Fruit fly (Drosophila melanogaster) whole organism, embryonic: Measurements from ENCODE around the gene AP-2alpha.

ENCODE experiments used
- Adf1 ChIP-seq: fragments of 200-800 bp; sonication (Bioruptor generic); IDR thresholded peaks from 2 replicates; pipeline ENCODE4 v1.3.6; 2022; ENCODE audit warnings: missing biosample characterization, missing genetic modification characterization
- C15 ChIP-seq: fragments of 200-800 bp; sonication (Bioruptor generic); IDR thresholded peaks from 3 replicates; pipeline ENCODE4 v1.3.6; 2022; ENCODE audit warnings: missing biosample characterization, missing genetic modification characterization
- CG10654 ChIP-seq: fragments of 200-800 bp; sonication (Bioruptor generic); optimal IDR thresholded peaks from 2 replicates; lab custom pipeline; 2016; ENCODE audit warnings: missing biosample characterization, missing genetic modification characterization
- CG11560 ChIP-seq: fragments of 200-800 bp; sonication (Bioruptor generic); IDR thresholded peaks from 3 replicates; pipeline ENCODE4 v1.3.6; 2022; ENCODE audit warnings: missing biosample characterization, missing genetic modification characterization
- CG12236 ChIP-seq: fragments of 200-800 bp; sonication (Bioruptor generic); optimal IDR thresholded peaks from 2 replicates; lab custom pipeline; 2016; ENCODE audit warnings: missing biosample characterization, missing genetic modification characterization
- CG13296 ChIP-seq: fragments of 200-800 bp; sonication (Bioruptor generic); optimal IDR thresholded peaks from 3 replicates; lab custom pipeline; 2018; ENCODE audit warnings: missing biosample characterization, mild to moderate bottlenecking, missing genetic modification characterization
- CG13424 ChIP-seq: fragments of 200-800 bp; sonication (Bioruptor generic); optimal IDR thresholded peaks from 2 replicates; lab custom pipeline; 2019; ENCODE audit warnings: missing biosample characterization, mild to moderate bottlenecking, missing genetic modification characterization, moderate library complexity
- CG14710 ChIP-seq: fragments of 200-800 bp; sonication (Bioruptor generic); optimal IDR thresholded peaks from 3 replicates; lab custom pipeline; 2019; ENCODE audit warnings: missing biosample characterization, mild to moderate bottlenecking, missing genetic modification characterization, moderate library complexity
- CG15073 ChIP-seq: fragments of 200-800 bp; sonication (Bioruptor generic); optimal IDR thresholded peaks from 2 replicates; lab custom pipeline; 2016; ENCODE audit warnings: missing biosample characterization, missing genetic modification characterization
- CG15696 ChIP-seq: fragments of 200-800 bp; sonication (Bioruptor generic); optimal IDR thresholded peaks from 2 replicates; lab custom pipeline; 2019; ENCODE audit warnings: missing biosample characterization, mild to moderate bottlenecking, missing genetic modification characterization, moderate library complexity
- CG1602 ChIP-seq: fragments of 200-800 bp; sonication (Bioruptor generic); optimal IDR thresholded peaks from 3 replicates; lab custom pipeline; 2016; ENCODE audit warnings: missing biosample characterization, missing genetic modification characterization
- CG18262 ChIP-seq: fragments of 200-800 bp; optimal IDR thresholded peaks from 3 replicates; lab custom pipeline; 2019; ENCODE audit warnings: missing biosample characterization, mild to moderate bottlenecking, missing genetic modification characterization, moderate library complexity
- CG2199 ChIP-seq: fragments of 200-800 bp; sonication (Bioruptor generic); IDR thresholded peaks from 3 replicates; pipeline ENCODE4 v1.3.6; 2022; ENCODE audit warnings: missing biosample characterization, missing genetic modification characterization
- CG2678 ChIP-seq: fragments of 200-800 bp; sonication (Bioruptor generic); optimal IDR thresholded peaks from 3 replicates; lab custom pipeline; 2019; ENCODE audit warnings: missing biosample characterization, mild to moderate bottlenecking, missing genetic modification characterization, moderate library complexity
- CG3065 ChIP-seq: fragments of 200-800 bp; sonication (Bioruptor generic); optimal IDR thresholded peaks from 2 replicates; lab custom pipeline; 2016; ENCODE audit warnings: missing biosample characterization, missing genetic modification characterization
- CG32772 ChIP-seq: fragments of 200-800 bp; sonication (Bioruptor generic); IDR thresholded peaks from 2 replicates; pipeline ENCODE4 v1.3.6; 2022; ENCODE audit warnings: missing biosample characterization, missing genetic modification characterization
- CG3726 ChIP-seq: fragments of 200-800 bp; sonication (Bioruptor generic); IDR thresholded peaks from 3 replicates; pipeline ENCODE4, ENCODE4 v1.3.6; 2022; ENCODE audit warnings: missing biosample characterization, missing genetic modification characterization
- CG4328 ChIP-seq: fragments of 200-800 bp; sonication (Bioruptor generic); optimal IDR thresholded peaks from 3 replicates; lab custom pipeline; 2017; ENCODE audit warnings: missing biosample characterization, missing genetic modification reagents, missing genetic modification characterization
- CG4617 ChIP-seq: fragments of 200-800 bp; sonication (Bioruptor generic); optimal IDR thresholded peaks from 3 replicates; lab custom pipeline; 2016; ENCODE audit warnings: missing biosample characterization, missing genetic modification characterization, borderline replicate concordance
- CG6683 ChIP-seq: fragments of 200-800 bp; sonication (Bioruptor generic); optimal IDR thresholded peaks from 2 replicates; lab custom pipeline; 2017; ENCODE audit warnings: missing biosample characterization, mild to moderate bottlenecking, missing genetic modification characterization, missing genetic modification reagents
- CG9727 ChIP-seq: fragments of 200-800 bp; sonication (Bioruptor generic); optimal IDR thresholded peaks from 3 replicates; lab custom pipeline; 2017; ENCODE audit warnings: missing biosample characterization, mild to moderate bottlenecking, missing genetic modification characterization
- H15 ChIP-seq: fragments of 200-800 bp; sonication (Bioruptor generic); IDR thresholded peaks from 3 replicates; pipeline ENCODE4 v1.3.6; 2022; ENCODE audit warnings: missing biosample characterization, missing genetic modification characterization
- HmgD ChIP-seq: fragments of 200-800 bp; sonication (Bioruptor generic); optimal IDR thresholded peaks from 3 replicates; lab custom pipeline; 2016; ENCODE audit warnings: missing biosample characterization, missing genetic modification characterization
- Hsf ChIP-seq: fragments of 200-800 bp; sonication (Bioruptor generic); optimal IDR thresholded peaks from 3 replicates; lab custom pipeline; 2016; ENCODE audit warnings: missing biosample characterization, missing genetic modification characterization
- MBD-R2 ChIP-seq: fragments of 200-800 bp; sonication (Bioruptor generic); IDR thresholded peaks from 2 replicates; pipeline ENCODE4 v1.3.6; 2022; ENCODE audit warnings: missing biosample characterization, missing genetic modification characterization
- Mrtf ChIP-seq: fragments of 200-800 bp; sonication (Bioruptor generic); IDR thresholded peaks from 3 replicates; pipeline ENCODE4 v1.3.6; 2022; ENCODE audit warnings: missing biosample characterization, missing genetic modification characterization
- NFAT ChIP-seq: fragments of 200-800 bp; sonication (Bioruptor generic); IDR thresholded peaks from 2 replicates; pipeline ENCODE4 v1.3.6; 2022; ENCODE audit warnings: missing biosample characterization, missing genetic modification characterization
- Opbp ChIP-seq: fragments of 200-800 bp; sonication (Bioruptor generic); IDR thresholded peaks from 3 replicates; pipeline ENCODE4 v1.3.6; 2022; ENCODE audit warnings: missing biosample characterization, missing genetic modification characterization; ENCODE audit not compliant: partially characterized antibody
- Poxn ChIP-seq: fragments of 200-800 bp; sonication (Bioruptor generic); IDR thresholded peaks from 2 replicates; pipeline ENCODE4 v1.3.6; 2022; ENCODE audit warnings: missing biosample characterization, missing genetic modification characterization
- Xbp1 ChIP-seq: fragments of 200-800 bp; sonication (Bioruptor generic); optimal IDR thresholded peaks from 3 replicates; lab custom pipeline; 2016; ENCODE audit warnings: missing biosample characterization, mild to moderate bottlenecking, missing genetic modification characterization
- ab ChIP-seq: fragments of 200-800 bp; sonication (Bioruptor generic); optimal IDR thresholded peaks from 2 replicates; lab custom pipeline; 2016; ENCODE audit warnings: missing biosample characterization, missing genetic modification characterization
- ac ChIP-seq: fragments of 200-800 bp; sonication (Bioruptor generic); optimal IDR thresholded peaks from 3 replicates; lab custom pipeline; 2017; ENCODE audit warnings: missing biosample characterization, mild to moderate bottlenecking, missing genetic modification characterization
- crc ChIP-seq: fragments of 200-800 bp; sonication (Bioruptor generic); optimal IDR thresholded peaks from 2 replicates; lab custom pipeline; 2016; ENCODE audit warnings: missing biosample characterization, missing genetic modification characterization
- crol ChIP-seq: fragments of 200-800 bp; sonication (Bioruptor generic); IDR thresholded peaks from 2 replicates; pipeline ENCODE4 v1.3.6; 2022; ENCODE audit warnings: missing biosample characterization, missing genetic modification characterization
- da ChIP-seq: fragments of 200-800 bp; sonication (Bioruptor generic); optimal IDR thresholded peaks from 2 replicates; lab custom pipeline; 2016; ENCODE audit warnings: missing biosample characterization, missing genetic modification characterization
- dysf ChIP-seq: fragments of 200-800 bp; sonication (Bioruptor generic); IDR thresholded peaks from 3 replicates; pipeline ENCODE4 v1.3.6; 2022; ENCODE audit warnings: missing biosample characterization, missing genetic modification characterization
- fd96Cb ChIP-seq: fragments of 200-800 bp; sonication (Bioruptor generic); optimal IDR thresholded peaks from 2 replicates; lab custom pipeline; 2018; ENCODE audit warnings: missing biosample characterization, mild to moderate bottlenecking, missing genetic modification characterization, moderate library complexity
- ftz-f1 ChIP-seq: fragments of 200-800 bp; sonication (Bioruptor generic); optimal IDR thresholded peaks from 2 replicates; lab custom pipeline; 2016; ENCODE audit warnings: missing biosample characterization, missing genetic modification characterization
- gem ChIP-seq: fragments of 200-800 bp; sonication (Bioruptor generic); optimal IDR thresholded peaks from 2 replicates; lab custom pipeline; 2019; ENCODE audit warnings: missing biosample characterization, mild to moderate bottlenecking, missing genetic modification characterization, moderate library complexity
- hkb ChIP-seq, 2 experiments: fragments of 200-800 bp in 1 of 2; fragments of >200 bp in 1 of 2; sonication (Bioruptor generic) in 1 of 2; IDR thresholded peaks in 1 of 2; optimal IDR thresholded peaks in 1 of 2; 2 replicates each; pipeline versions ENCODE4 v1.3.6 to Lab custom; 2017 to 2022; ENCODE audit warnings: missing biosample characterization in 1 of 2, missing genetic modification characterization in 1 of 2
- hth ChIP-seq: fragments of >200 bp; optimal IDR thresholded peaks from 2 replicates; lab custom pipeline; 2017; ENCODE audit warnings: inconsistent platforms
- inv ChIP-seq: fragments of 200-800 bp; sonication (Bioruptor generic); IDR thresholded peaks from 2 replicates; pipeline ENCODE4 v1.3.6; 2022; ENCODE audit warnings: missing biosample characterization, missing genetic modification characterization; ENCODE audit not compliant: partially characterized antibody
- mam ChIP-seq: fragments of 200-800 bp; sonication (Bioruptor generic); optimal IDR thresholded peaks from 3 replicates; lab custom pipeline; 2016; ENCODE audit warnings: missing biosample characterization, missing genetic modification characterization
- p53 ChIP-seq: fragments of 200-800 bp; sonication (Bioruptor generic); optimal IDR thresholded peaks from 2 replicates; lab custom pipeline; 2016; ENCODE audit warnings: missing biosample characterization, missing genetic modification characterization
- pfk ChIP-seq: fragments of 200-800 bp; sonication (Bioruptor generic); optimal IDR thresholded peaks from 2 replicates; lab custom pipeline; 2018; ENCODE audit warnings: missing biosample characterization, mild to moderate bottlenecking, missing genetic modification characterization, moderate library complexity
- pzg ChIP-seq: fragments of 200-800 bp; sonication (Bioruptor generic); optimal IDR thresholded peaks from 3 replicates; lab custom pipeline; 2018; ENCODE audit warnings: missing biosample characterization, mild to moderate bottlenecking, missing genetic modification characterization, moderate library complexity
- rib ChIP-seq: fragments of 200-800 bp; sonication (Bioruptor generic); IDR thresholded peaks from 2 replicates; pipeline ENCODE4 v1.3.6; 2022; ENCODE audit warnings: missing biosample characterization, missing genetic modification characterization
- slbo ChIP-seq: fragments of 200-800 bp; sonication (Bioruptor generic); IDR thresholded peaks from 2 replicates; pipeline ENCODE4 v1.3.6; 2022; ENCODE audit warnings: missing biosample characterization, missing genetic modification characterization
- slou ChIP-seq: fragments of 200-800 bp; sonication (Bioruptor generic); optimal IDR thresholded peaks from 3 replicates; lab custom pipeline; 2016; ENCODE audit warnings: missing biosample characterization, missing genetic modification characterization
- slp2 ChIP-seq: fragments of 200-800 bp; sonication (Bioruptor generic); optimal IDR thresholded peaks from 2 replicates; lab custom pipeline; 2016; ENCODE audit warnings: missing biosample characterization, missing genetic modification characterization

The AP-2alpha gene

dm6 chr2L:441927-442691 is 27.5 kb upstream of the AP-2alpha start (continued):
- TF ChIP-seq CG3065 (GFP tag; lab: Kevin White, UChicago) (peak; percentile 58), CG4617 (no peak), slp2 (GFP tag; lab: Kevin White, UChicago) (peak; percentile 83), slou (peak; percentile 2), CG12236 (peak; percentile 91), crc (GFP tag; lab: Kevin White, UChicago) (peak; percentile 57), C15 (no peak), CG1602 (GFP tag; lab: Kevin White, UChicago) (peak; percentile 83), ftz-f1 (GFP tag; lab: Kevin White, UChicago) (peak; percentile 20), CG10654 (GFP tag; lab: Kevin White, UChicago) (peak; percentile 85), NFAT (GFP tag; lab: Robert Waterston, UW) (no peak), HmgD (no peak), hkb (optimal IDR thresholded peaks at IDR 0.05; lab: Kevin White, UChicago) (no peak), hkb (GFP tag; IDR thresholded peaks at IDR 0.05; lab: Robert Waterston, UW) (peak; percentile 88), CG3726 (GFP tag; lab: Robert Waterston, UW) (peak; percentile 75; the same call in 2 of the 3 replicates), CG15073 (peak; percentile 29), mam (GFP tag; lab: Kevin White, UChicago) (peak; percentile 55), gem (tag; lab: Kevin White, UChicago) (no peak), CG9727 (peak; percentile 85), Poxn (no peak), Mrtf (peak; percentile 59; the same call in 2 of the 3 replicates), dysf (GFP tag; lab: Robert Waterston, UW) (peak; percentile 73), CG15696 (tag; lab: Kevin White, UChicago) (peak; percentile 74), inv (GFP tag; lab: Robert Waterston, UW) (no peak), slbo (GFP tag; lab: Robert Waterston, UW) (peak; percentile 52; the same call in 1 of the 2 replicates), CG2199 (GFP tag; lab: Robert Waterston, UW) (peak; percentile 85; the same call in 2 of the 3 replicates), CG32772 (GFP tag; lab: Robert Waterston, UW) (peak; percentile 81), Adf1 (GFP tag; lab: Robert Waterston, UW) (no peak), CG6683 (GFP tag; lab: Kevin White, UChicago) (no peak), ab (peak; percentile 70), rib (GFP tag; lab: Robert Waterston, UW) (0 out of 2 replicates have a peak, but pooled peaks have one; percentile 34), ac (GFP tag; lab: Kevin White, UChicago) (peak; percentile 58), CG13424 (tag; lab: Kevin White, UChicago) (peak; percentile 76), CG2678 (tag; lab: Kevin White, UChicago) (no peak), CG13296 (GFP tag; lab: Kevin White, UChicago) (no peak), CG11560 (tag; lab: Robert Waterston, UW) (no peak), CG4328 (GFP tag; lab: Kevin White, UChicago) (no peak), CG14710 (tag; lab: Kevin White, UChicago) (peak; percentile 85), fd96Cb (tag; lab: Kevin White, UChicago) (peak; percentile 89), pfk (no peak), pzg (GFP tag; lab: Kevin White, UChicago) (no peak), Xbp1 (GFP tag; lab: Kevin White, UChicago) (peak; percentile 86), da (GFP tag; lab: Kevin White, UChicago) (no peak), Opbp (GFP tag; lab: Robert Waterston, UW) (no peak), crol (peak; percentile 77), CG18262 (tag; lab: Kevin White, UChicago) (peak; percentile 90), H15 (GFP tag; lab: Robert Waterston, UW) (peak; percentile 86), p53 (GFP tag; lab: Kevin White, UChicago) (peak; percentile 72), MBD-R2 (GFP tag; lab: Robert Waterston, UW) (peak; percentile 33; the same call in 1 of the 2 replicates), Hsf (GFP tag; lab: Kevin White, UChicago) (peak; percentile 82), hth (no peak)
